Worm (Caenorhabditis elegans) whole organism, L2 larva: ENCODE measurements around the gene F40H3.1.

Experiments
- Y55F3AM.14 ChIP-seq: fragments of 200-800 bp; sonication (Bioruptor generic); optimal IDR thresholded peaks from 2 replicates; lab custom pipeline; 2018; ENCODE audit warnings: mild to moderate bottlenecking, missing genetic modification characterization, missing compliant biosample characterization
- aly-2 ChIP-seq: fragments of 150-350 bp; optimal IDR thresholded peaks from 2 replicates; lab custom pipeline; 2014; ENCODE audit warnings: missing biosample characterization, missing genetic modification characterization
- ceh-16 ChIP-seq: fragments of 150-350 bp; optimal IDR thresholded peaks from 2 replicates; lab custom pipeline; 2014; ENCODE audit warnings: missing biosample characterization, missing genetic modification characterization
- egl-27 ChIP-seq: sonication (generic microtip); optimal IDR thresholded peaks from 3 replicates; lab custom pipeline; 2017; ENCODE audit warnings: missing biosample characterization, missing genetic modification reagents, missing genetic modification characterization
- lsy-2 ChIP-seq, 2 experiments: fragments of 150-350 bp in 1 of 2; sonication (generic microtip) in 1 of 2; optimal IDR thresholded peaks; 2 replicates each; lab custom pipeline; 2014 to 2017; ENCODE audit warnings: missing biosample characterization in 2 of 2, missing genetic modification characterization in 2 of 2

- TF ChIP-seq egl-27 (no peak), Y55F3AM.14 (GFP tag; lab: Kevin White, UChicago) (no peak), lsy-2 (tag; optimal IDR thresholded peaks at IDR 0.05; lab: Kevin White, UChicago) (no peak), ceh-16 (tag; lab: Kevin White, UChicago) (no peak), aly-2 (tag; lab: Kevin White, UChicago) (no peak)
Measured at ce11 chrII:6169156-6169555, 10.5 kb upstream of the F40H3.1 start, which contains the start of gene hst-3.1.
